Worm (Caenorhabditis elegans): ENCODE results near the gene D2062.13.
"Not testable (repeated sequence)": the region's sequence is repeated elsewhere in the genome, so short reads cannot be mapped to it uniquely, and the experiment has no call there.

Gene D2062.13

DNA sequence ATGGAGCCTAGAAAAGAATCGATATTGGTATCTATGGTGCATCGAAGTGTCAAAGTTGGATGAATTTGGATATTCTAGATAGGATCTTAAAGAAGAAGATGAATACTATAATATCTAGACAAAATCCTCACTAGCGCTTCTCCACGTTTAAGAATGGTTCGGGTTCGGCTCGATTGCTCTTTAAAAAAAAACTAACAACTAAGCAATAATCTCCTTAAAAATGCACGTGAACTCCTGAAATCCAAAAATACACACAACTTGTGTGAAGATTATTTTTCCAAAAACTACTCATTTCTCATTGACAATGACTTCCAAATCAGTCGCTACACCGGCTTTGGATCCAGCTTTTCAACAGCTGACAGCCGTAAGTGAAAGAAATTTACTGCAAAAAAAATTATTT lies 18.8 kb downstream of the D2062.13 start, which contains the start of gene D2062.1:
D2062.1 (plus strand) TSS at position 301 of the 400 bp plus-strand sequence.
- TF ChIP-seq ref-1 (GFP tag; conservative IDR thresholded peaks at IDR 0.05) (no peak), klf-2 (GFP tag; conservative IDR thresholded peaks at IDR 0.05) (no peak), ztf-29 (GFP tag; IDR thresholded peaks at IDR 0.05) (no peak), cog-1 (tag; optimal IDR thresholded peaks at IDR 0.05) (no peak), ztf-23 (GFP tag; IDR thresholded peaks at IDR 0.05) (no peak), flt-1 (GFP tag; IDR thresholded peaks at IDR 0.05) (no peak), med-1 (GFP tag; optimal IDR thresholded peaks at IDR 0.05; ENCODE audit: insufficient read depth) (no peak), tab-1 (GFP tag; IDR thresholded peaks at IDR 0.05) (no peak), T22C8.4 (GFP tag; IDR thresholded peaks at IDR 0.05) (no peak)

DNA sequence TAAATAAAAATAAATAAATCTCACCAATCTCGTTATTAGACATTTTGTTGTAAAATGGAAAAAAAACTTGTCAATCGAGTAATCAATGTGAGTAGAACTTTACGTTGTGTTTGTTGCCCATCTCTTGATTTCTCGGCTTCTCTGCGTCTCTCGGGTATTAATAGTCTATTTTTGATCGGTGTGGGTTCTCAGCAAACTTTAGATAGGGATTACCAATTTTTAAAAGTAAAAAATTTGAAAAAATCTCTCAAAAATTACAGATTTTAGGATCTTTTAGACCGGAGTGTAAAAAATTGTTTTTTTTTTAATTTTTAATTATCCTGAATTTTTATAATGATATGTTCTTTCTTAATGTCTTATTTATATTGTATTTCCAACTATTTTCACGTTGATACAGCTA lies 25.0 kb downstream of the D2062.13 start, which contains the start of gene F22E5.21:
F22E5.21 (minus strand) TSS at position 101 of the 400 bp plus-strand sequence.
- TF ChIP-seq T22C8.4 (GFP tag; IDR thresholded peaks at IDR 0.05) = no peak
- no peak for TF ChIP-seq flt-1 (GFP tag; IDR thresholded peaks at IDR 0.05)
- TF ChIP-seq cog-1 (tag; optimal IDR thresholded peaks at IDR 0.05) = no peak
- no peak for TF ChIP-seq ztf-23 (GFP tag; IDR thresholded peaks at IDR 0.05)
- TF ChIP-seq med-1 (GFP tag; optimal IDR thresholded peaks at IDR 0.05; ENCODE audit: insufficient read depth) = no peak
- TF ChIP-seq ztf-29 (GFP tag; IDR thresholded peaks at IDR 0.05) = no peak
- TF ChIP-seq ref-1 (GFP tag; conservative IDR thresholded peaks at IDR 0.05) = no peak
- TF ChIP-seq tab-1 (GFP tag; IDR thresholded peaks at IDR 0.05) = no peak
- TF ChIP-seq klf-2 (GFP tag; conservative IDR thresholded peaks at IDR 0.05) = no peak

ce11 chrII:2638062-2638461 lies 25.7 kb downstream of the D2062.13 start, which contains the start of gene F22E5.9:
Gene F22E5.9 (plus strand): TSS chrII:2638388.
- TF ChIP-seq tab-1 (GFP tag; IDR thresholded peaks at IDR 0.05) = no peak
- TF ChIP-seq ztf-23 (GFP tag; IDR thresholded peaks at IDR 0.05) = no peak
- TF ChIP-seq cog-1 (tag; optimal IDR thresholded peaks at IDR 0.05) = no peak
- TF ChIP-seq T22C8.4 (GFP tag; IDR thresholded peaks at IDR 0.05) = no peak
- no peak for TF ChIP-seq klf-2 (GFP tag; conservative IDR thresholded peaks at IDR 0.05)
- TF ChIP-seq flt-1 (GFP tag; IDR thresholded peaks at IDR 0.05) = no peak
- TF ChIP-seq ref-1 (GFP tag; conservative IDR thresholded peaks at IDR 0.05) = no peak
- TF ChIP-seq ztf-29 (GFP tag; IDR thresholded peaks at IDR 0.05) = no peak
- TF ChIP-seq med-1 (GFP tag; optimal IDR thresholded peaks at IDR 0.05; ENCODE audit: insufficient read depth) = no peak

- not testable (repeated sequence) for TF ChIP-seq ztf-23 (GFP tag; IDR thresholded peaks at IDR 0.05); ztf-29 (GFP tag; IDR thresholded peaks at IDR 0.05); ref-1 (GFP tag; conservative IDR thresholded peaks at IDR 0.05)
Measured at ce11 chrII:2639401-2640088, 27.2 kb downstream of the D2062.13 start, which contains the start of gene F22E5.8. Gene F22E5.8 (plus strand): TSS chrII:2640038.

- TF ChIP-seq klf-2 (GFP tag; conservative IDR thresholded peaks at IDR 0.05) = no peak
Measured at ce11 chrII:2640982-2641381, 28.6 kb downstream of the D2062.13 start, which contains the start of gene F22E5.23. Gene F22E5.23 (plus strand): TSS chrII:2641282.

ce11 chrII:2641777-2642176 lies 29.4 kb downstream of the D2062.13 start, which contains the start of gene F22E5.7:
Gene F22E5.7 (plus strand): TSS chrII:2642077.
- no peak for TF ChIP-seq T22C8.4 (GFP tag; IDR thresholded peaks at IDR 0.05)
- TF ChIP-seq ref-1 (GFP tag; conservative IDR thresholded peaks at IDR 0.05) = no peak
- TF ChIP-seq klf-2 (GFP tag; conservative IDR thresholded peaks at IDR 0.05) = no peak
- no peak for TF ChIP-seq cog-1 (tag; optimal IDR thresholded peaks at IDR 0.05)
- no peak for TF ChIP-seq flt-1 (GFP tag; IDR thresholded peaks at IDR 0.05)
- no peak for TF ChIP-seq ztf-29 (GFP tag; IDR thresholded peaks at IDR 0.05)
- TF ChIP-seq med-1 (GFP tag; optimal IDR thresholded peaks at IDR 0.05; ENCODE audit: insufficient read depth) = no peak
- no peak for TF ChIP-seq ztf-23 (GFP tag; IDR thresholded peaks at IDR 0.05)
- no peak for TF ChIP-seq tab-1 (GFP tag; IDR thresholded peaks at IDR 0.05)

- TF ChIP-seq tab-1 (GFP tag; IDR thresholded peaks at IDR 0.05) (no peak), T22C8.4 (GFP tag; IDR thresholded peaks at IDR 0.05) (no peak), ztf-23 (GFP tag; IDR thresholded peaks at IDR 0.05) (no peak), med-1 (GFP tag; optimal IDR thresholded peaks at IDR 0.05; ENCODE audit: insufficient read depth) (no peak), klf-2 (GFP tag; conservative IDR thresholded peaks at IDR 0.05) (no peak), flt-1 (GFP tag; IDR thresholded peaks at IDR 0.05) (no peak), cog-1 (tag; optimal IDR thresholded peaks at IDR 0.05) (no peak), ztf-29 (GFP tag; IDR thresholded peaks at IDR 0.05) (no peak), ref-1 (GFP tag; conservative IDR thresholded peaks at IDR 0.05) (no peak)
Measured at ce11 chrII:2644498-2644897, 32.1 kb downstream of the D2062.13 start, which contains the start of gene F22E5.11. Gene F22E5.11 (minus strand): TSS chrII:2644598.

- not testable (repeated sequence) for TF ChIP-seq ref-1 (GFP tag; conservative IDR thresholded peaks at IDR 0.05); ztf-23 (GFP tag; IDR thresholded peaks at IDR 0.05); flt-1 (GFP tag; IDR thresholded peaks at IDR 0.05)
Measured at ce11 chrII:2646756-2647155, 34.4 kb downstream of the D2062.13 start, which contains the start of gene F22E5.12. Gene F22E5.12 (minus strand): TSS chrII:2646856.

- no peak for TF ChIP-seq med-1 (GFP tag; optimal IDR thresholded peaks at IDR 0.05; ENCODE audit: insufficient read depth)
- no peak for TF ChIP-seq cog-1 (tag; optimal IDR thresholded peaks at IDR 0.05)
- no peak for TF ChIP-seq flt-1 (GFP tag; IDR thresholded peaks at IDR 0.05)
- no peak for TF ChIP-seq ztf-23 (GFP tag; IDR thresholded peaks at IDR 0.05)
- TF ChIP-seq T22C8.4 (GFP tag; IDR thresholded peaks at IDR 0.05) = no peak
- TF ChIP-seq tab-1 (GFP tag; IDR thresholded peaks at IDR 0.05) = no peak
- no peak for TF ChIP-seq ref-1 (GFP tag; conservative IDR thresholded peaks at IDR 0.05)
- no peak for TF ChIP-seq klf-2 (GFP tag; conservative IDR thresholded peaks at IDR 0.05)
- TF ChIP-seq ztf-29 (GFP tag; IDR thresholded peaks at IDR 0.05) = no peak
Measured at ce11 chrII:2649015-2649414, 36.6 kb downstream of the D2062.13 start.

- TF ChIP-seq T22C8.4 (GFP tag; IDR thresholded peaks at IDR 0.05) (no peak), med-1 (GFP tag; optimal IDR thresholded peaks at IDR 0.05; ENCODE audit: insufficient read depth) (no peak), klf-2 (GFP tag; conservative IDR thresholded peaks at IDR 0.05) (no peak), tab-1 (GFP tag; IDR thresholded peaks at IDR 0.05) (no peak), cog-1 (tag; optimal IDR thresholded peaks at IDR 0.05) (no peak), ref-1 (GFP tag; conservative IDR thresholded peaks at IDR 0.05) (no peak), flt-1 (GFP tag; IDR thresholded peaks at IDR 0.05) (no peak), ztf-23 (GFP tag; IDR thresholded peaks at IDR 0.05) (no peak), ztf-29 (GFP tag; IDR thresholded peaks at IDR 0.05) (no peak)
Measured at ce11 chrII:2649539-2649938, 37.2 kb downstream of the D2062.13 start, which contains the start of the genes F22E5.13 and F22E5.6. Gene F22E5.13 (minus strand): TSS chrII:2649639. Gene F22E5.6 (plus strand): TSS chrII:2649835.

All from whole organism, midembryonic.